Fruit fly (Drosophila melanogaster) whole organism, embryonic: ENCODE results near the gene CG17652.
A peak's percentile ranks its signal among the peaks of the same experiment; 100 is the strongest.

ENCODE experiments used
- Antp ChIP-seq: fragments of 200-800 bp; sonication (Bioruptor generic); optimal IDR thresholded peaks from 3 replicates; lab custom pipeline; 2016; ENCODE audit warnings: missing biosample characterization, missing genetic modification characterization
- CG10543 ChIP-seq: fragments of 200-800 bp; sonication (Bioruptor generic); optimal IDR thresholded peaks from 3 replicates; lab custom pipeline; 2017; ENCODE audit warnings: missing biosample characterization, mild to moderate bottlenecking, missing genetic modification characterization, moderate library complexity
- CG12769 ChIP-seq: fragments of 200-800 bp; sonication (Bioruptor generic); optimal IDR thresholded peaks from 2 replicates; lab custom pipeline; 2019; ENCODE audit warnings: missing biosample characterization, mild to moderate bottlenecking, missing genetic modification characterization, moderate library complexity
- CG13424 ChIP-seq: fragments of 200-800 bp; sonication (Bioruptor generic); optimal IDR thresholded peaks from 2 replicates; lab custom pipeline; 2019; ENCODE audit warnings: missing biosample characterization, mild to moderate bottlenecking, missing genetic modification characterization, moderate library complexity
- CG17829 ChIP-seq: fragments of 200-800 bp; optimal IDR thresholded peaks from 2 replicates; lab custom pipeline; 2019; ENCODE audit warnings: missing biosample characterization, mild to moderate bottlenecking, missing genetic modification characterization, moderate library complexity
- CG1792 ChIP-seq: fragments of 200-800 bp; sonication (Bioruptor generic); optimal IDR thresholded peaks from 2 replicates; lab custom pipeline; 2016; ENCODE audit warnings: missing biosample characterization, missing genetic modification characterization
- CG18764 ChIP-seq: fragments of 200-800 bp; sonication (Bioruptor generic); optimal IDR thresholded peaks from 3 replicates; lab custom pipeline; 2016; ENCODE audit warnings: missing biosample characterization, missing genetic modification characterization
- CG2120 ChIP-seq: fragments of 200-800 bp; sonication (Bioruptor generic); optimal IDR thresholded peaks from 3 replicates; lab custom pipeline; 2016; ENCODE audit warnings: missing biosample characterization, missing genetic modification characterization
- CG2202 ChIP-seq: fragments of 200-800 bp; sonication (Bioruptor generic); optimal IDR thresholded peaks from 2 replicates; lab custom pipeline; 2018; ENCODE audit warnings: missing biosample characterization, mild to moderate bottlenecking, missing genetic modification characterization
- CG30020 ChIP-seq: fragments of 200-800 bp; optimal IDR thresholded peaks from 2 replicates; lab custom pipeline; 2019; ENCODE audit warnings: missing biosample characterization, mild to moderate bottlenecking, missing genetic modification characterization, moderate library complexity
- CG30403 ChIP-seq: fragments of 200-800 bp; sonication (Bioruptor generic); optimal IDR thresholded peaks from 3 replicates; lab custom pipeline; 2016; ENCODE audit warnings: missing biosample characterization, missing genetic modification characterization
- CG30431 ChIP-seq: fragments of 200-800 bp; sonication (Bioruptor generic); optimal IDR thresholded peaks from 2 replicates; lab custom pipeline; 2017; ENCODE audit warnings: missing biosample characterization, missing genetic modification characterization
- CG34376 ChIP-seq: fragments of 200-800 bp; sonication (Bioruptor generic); optimal IDR thresholded peaks from 2 replicates; lab custom pipeline; 2018; ENCODE audit warnings: missing biosample characterization, mild to moderate bottlenecking, missing genetic modification characterization
- CG3847 ChIP-seq: fragments of 200-800 bp; sonication (Bioruptor generic); IDR thresholded peaks from 2 replicates; pipeline ENCODE4 v1.3.6; 2022; ENCODE audit warnings: missing biosample characterization, missing genetic modification characterization
- CG8290 ChIP-seq, 3 experiments: fragments of 200-800 bp; sonication (Bioruptor generic); optimal IDR thresholded peaks; 2 replicates each; lab custom pipeline; 2016 to 2019; ENCODE audit warnings: missing biosample characterization in 3 of 3, missing genetic modification characterization in 3 of 3, mild to moderate bottlenecking in 2 of 3, moderate library complexity in 1 of 3
- Dbx ChIP-seq: fragments of 200-800 bp; sonication (Bioruptor generic); IDR thresholded peaks from 3 replicates; pipeline ENCODE4 v1.3.6; 2022; ENCODE audit warnings: missing biosample characterization, missing genetic modification characterization
- Dip2 ChIP-seq: fragments of 200-800 bp; sonication (Bioruptor generic); IDR thresholded peaks from 2 replicates; pipeline ENCODE4 v1.3.6; 2022; ENCODE audit warnings: missing biosample characterization, missing genetic modification characterization
- Drgx ChIP-seq: fragments of 200-800 bp; sonication (Bioruptor generic); IDR thresholded peaks from 2 replicates; pipeline ENCODE4 v1.3.6; 2022; ENCODE audit warnings: missing biosample characterization, missing genetic modification characterization
- Ets65A ChIP-seq: fragments of 200-800 bp; sonication (Bioruptor generic); peaks from one replicate; lab custom pipeline; 2016; ENCODE audit warnings: missing biosample characterization, missing genetic modification characterization
- GATAe ChIP-seq: fragments of 200-800 bp; sonication (Bioruptor generic); conservative IDR thresholded peaks from 2 replicates; pipeline ENCODE4 v1.3.6; 2022; ENCODE audit warnings: missing biosample characterization, missing genetic modification characterization
- HHEX ChIP-seq: fragments of 200-800 bp; sonication (Bioruptor generic); optimal IDR thresholded peaks from 3 replicates; lab custom pipeline; 2017; ENCODE audit warnings: missing biosample characterization, mild to moderate bottlenecking, missing genetic modification characterization, missing genetic modification reagents
- Med ChIP-seq: fragments of 200-800 bp; sonication (Bioruptor generic); peaks from one replicate; lab custom pipeline; 2016; ENCODE audit warnings: missing biosample characterization, missing genetic modification characterization, mild to moderate bottlenecking, inconsistent platforms, moderate library complexity
- NFAT ChIP-seq: fragments of 200-800 bp; sonication (Bioruptor generic); IDR thresholded peaks from 2 replicates; pipeline ENCODE4 v1.3.6; 2022; ENCODE audit warnings: missing biosample characterization, missing genetic modification characterization
- Nf-YA ChIP-seq: fragments of 200-800 bp; sonication (Bioruptor generic); IDR thresholded peaks from 2 replicates; pipeline ENCODE4 v1.3.6; 2022; ENCODE audit warnings: missing biosample characterization, missing genetic modification characterization
- Nf-YC ChIP-seq: fragments of 200-800 bp; optimal IDR thresholded peaks from 3 replicates; lab custom pipeline; 2019; ENCODE audit warnings: missing biosample characterization, mild to moderate bottlenecking, missing genetic modification characterization, moderate library complexity
- Opbp ChIP-seq: fragments of 200-800 bp; sonication (Bioruptor generic); IDR thresholded peaks from 3 replicates; pipeline ENCODE4 v1.3.6; 2022; ENCODE audit warnings: missing biosample characterization, missing genetic modification characterization; ENCODE audit not compliant: partially characterized antibody
- Pdp1 ChIP-seq, 2 experiments: fragments of 200-800 bp; sonication (Bioruptor generic); optimal IDR thresholded peaks; 3 replicates each; lab custom pipeline; 2016; ENCODE audit warnings: missing biosample characterization in 2 of 2, missing genetic modification characterization in 2 of 2, mild to moderate bottlenecking in 1 of 2, moderate library complexity in 1 of 2
- Ptx1 ChIP-seq: fragments of 200-800 bp; sonication (Bioruptor generic); IDR thresholded peaks from 2 replicates; pipeline ENCODE4 v1.3.6; 2022; ENCODE audit warnings: missing biosample characterization, missing genetic modification characterization
- Sry-β ChIP-seq: fragments of 200-800 bp; sonication (Bioruptor generic); optimal IDR thresholded peaks from 2 replicates; lab custom pipeline; 2018; ENCODE audit warnings: missing biosample characterization, mild to moderate bottlenecking, missing genetic modification characterization, moderate library complexity
- ato ChIP-seq: fragments of 200-800 bp; sonication (Bioruptor generic); IDR thresholded peaks from 2 replicates; pipeline ENCODE4 v1.3.6; 2022; ENCODE audit warnings: missing biosample characterization, missing genetic modification characterization; ENCODE audit not compliant: partially characterized antibody
- chif ChIP-seq, 2 experiments: fragments of 200-800 bp; sonication (Bioruptor generic); optimal IDR thresholded peaks; 3 replicates each; lab custom pipeline; 2016; ENCODE audit warnings: missing biosample characterization in 2 of 2, missing genetic modification characterization in 2 of 2
- chinmo ChIP-seq: fragments of 200-800 bp; sonication (Bioruptor generic); IDR thresholded peaks from 4 replicates; pipeline ENCODE4 v1.3.6; 2022; ENCODE audit warnings: missing biosample characterization, missing genetic modification characterization; ENCODE audit not compliant: partially characterized antibody
- crol ChIP-seq: fragments of 200-800 bp; sonication (Bioruptor generic); IDR thresholded peaks from 2 replicates; pipeline ENCODE4 v1.3.6; 2022; ENCODE audit warnings: missing biosample characterization, missing genetic modification characterization
- cwo ChIP-seq: fragments of 200-800 bp; sonication (Bioruptor generic); optimal IDR thresholded peaks from 3 replicates; lab custom pipeline; 2017; ENCODE audit warnings: missing biosample characterization, missing genetic modification characterization, mild to moderate bottlenecking, moderate library complexity, missing genetic modification reagents
- ham ChIP-seq: fragments of 200-800 bp; sonication (Bioruptor generic); IDR thresholded peaks from 2 replicates; pipeline ENCODE4 v1.3.6; 2022; ENCODE audit warnings: missing biosample characterization, missing genetic modification characterization
- lab ChIP-seq: fragments of 200-800 bp; sonication (Bioruptor generic); optimal IDR thresholded peaks from 3 replicates; lab custom pipeline; 2017; ENCODE audit warnings: missing biosample characterization, missing genetic modification characterization, mild to moderate bottlenecking, moderate library complexity, missing genetic modification reagents
- lov ChIP-seq, 2 experiments: fragments of 200-800 bp in 1 of 2; fragments of >200 bp in 1 of 2; sonication (Bioruptor generic) in 1 of 2; IDR thresholded peaks in 1 of 2; optimal IDR thresholded peaks in 1 of 2; 2 replicates in 1 of 2; 3 replicates in 1 of 2; pipeline versions ENCODE4 v1.3.6 to Lab custom; 2017 to 2022; ENCODE audit warnings: missing biosample characterization in 1 of 2, missing genetic modification characterization in 1 of 2
- mirr ChIP-seq: fragments of 200-800 bp; sonication (Bioruptor generic); optimal IDR thresholded peaks from 3 replicates; lab custom pipeline; 2018; ENCODE audit warnings: missing biosample characterization, mild to moderate bottlenecking, missing genetic modification characterization
- nerfin-2 ChIP-seq: fragments of 200-800 bp; sonication (Bioruptor generic); IDR thresholded peaks from 2 replicates; pipeline ENCODE4 v1.3.6; 2022; ENCODE audit warnings: missing biosample characterization, missing genetic modification characterization; ENCODE audit not compliant: partially characterized antibody
- nom ChIP-seq: fragments of 200-800 bp; sonication (Bioruptor generic); optimal IDR thresholded peaks from 2 replicates; lab custom pipeline; 2017; ENCODE audit warnings: missing biosample characterization, missing genetic modification characterization, mild to moderate bottlenecking, moderate library complexity, missing genetic modification reagents
- pan ChIP-seq, 4 experiments: fragments of >200 bp in 3 of 4; fragments of 200-800 bp in 1 of 4; sonication (Bioruptor generic) in 1 of 4; optimal IDR thresholded peaks in 3 of 4; IDR thresholded peaks in 1 of 4; 2 replicates each; pipeline versions ENCODE4 v1.3.6 to Lab custom; 2017 to 2022; ENCODE audit warnings: missing biosample characterization in 2 of 4, missing genetic modification characterization in 2 of 4, mixed read lengths in 1 of 4
- pnt ChIP-seq: fragments of 200-800 bp; sonication (Bioruptor generic); optimal IDR thresholded peaks from 3 replicates; lab custom pipeline; 2016; ENCODE audit warnings: missing biosample characterization, missing genetic modification characterization
- slp2 ChIP-seq: fragments of 200-800 bp; sonication (Bioruptor generic); optimal IDR thresholded peaks from 2 replicates; lab custom pipeline; 2016; ENCODE audit warnings: missing biosample characterization, missing genetic modification characterization
- sr ChIP-seq: fragments of 200-800 bp; sonication (Bioruptor generic); IDR thresholded peaks from 3 replicates; pipeline ENCODE4 v1.3.6; 2022; ENCODE audit warnings: missing biosample characterization, missing genetic modification characterization
- stc ChIP-seq: fragments of 200-800 bp; sonication (Bioruptor generic); IDR thresholded peaks from 2 replicates; pipeline ENCODE4 v1.3.6; 2022; ENCODE audit warnings: missing biosample characterization, missing genetic modification characterization
- twi ChIP-seq: fragments of 200-800 bp; optimal IDR thresholded peaks from 2 replicates; lab custom pipeline; 2019; ENCODE audit warnings: missing biosample characterization, mild to moderate bottlenecking, missing genetic modification characterization, moderate library complexity

CG17652 gene

DNA sequence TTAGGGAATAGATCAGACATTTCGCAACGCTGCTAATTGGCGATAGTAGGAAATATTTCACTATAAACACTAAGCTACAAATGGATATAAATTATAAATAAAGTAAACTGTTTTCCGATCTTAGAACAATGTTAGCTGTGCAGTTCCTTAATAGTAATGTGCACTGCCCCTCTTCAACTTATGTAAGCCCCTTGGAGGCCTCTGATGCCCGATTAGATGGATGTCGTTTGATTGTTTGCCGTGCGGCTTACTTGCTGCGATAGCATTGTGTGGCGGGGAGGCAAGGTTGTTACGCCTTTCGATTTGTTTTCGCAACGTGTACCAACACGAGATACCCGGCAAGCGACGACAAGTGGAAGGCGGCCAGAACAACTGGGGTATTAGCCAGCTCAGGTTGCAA lies 9.9 kb downstream of the CG17652 start:
- no peak for TF ChIP-seq Ptx1 (GFP tag; lab: Robert Waterston, UW)
- TF ChIP-seq Pdp1 (GFP tag; optimal IDR thresholded peaks at IDR 0.05; lab: Kevin White, UChicago) = peak in 1 of 2 experiments; percentile 36
- TF ChIP-seq Antp (GFP tag; lab: Kevin White, UChicago) = no peak
- no peak for TF ChIP-seq Sry-β (GFP tag; lab: Kevin White, UChicago)
- TF ChIP-seq twi (tag; lab: Kevin White, UChicago) = no peak
- TF ChIP-seq Med (GFP tag; lab: Kevin White, UChicago) = peak; percentile 7
- peak; percentile 15 for TF ChIP-seq Ets65A (GFP tag; lab: Kevin White, UChicago)
- no peak for TF ChIP-seq nom
- TF ChIP-seq ham (GFP tag; lab: Robert Waterston, UW) = no peak
- no peak for TF ChIP-seq Drgx (GFP tag; lab: Robert Waterston, UW)
- TF ChIP-seq sr = no peak
- no peak for TF ChIP-seq CG18764
- no peak for TF ChIP-seq Dip2 (GFP tag; lab: Robert Waterston, UW)
- no peak for TF ChIP-seq ato
- 0 out of 2 replicates have a peak, but pooled peaks have one; percentile 10 for TF ChIP-seq stc (GFP tag; lab: Robert Waterston, UW)

DNA sequence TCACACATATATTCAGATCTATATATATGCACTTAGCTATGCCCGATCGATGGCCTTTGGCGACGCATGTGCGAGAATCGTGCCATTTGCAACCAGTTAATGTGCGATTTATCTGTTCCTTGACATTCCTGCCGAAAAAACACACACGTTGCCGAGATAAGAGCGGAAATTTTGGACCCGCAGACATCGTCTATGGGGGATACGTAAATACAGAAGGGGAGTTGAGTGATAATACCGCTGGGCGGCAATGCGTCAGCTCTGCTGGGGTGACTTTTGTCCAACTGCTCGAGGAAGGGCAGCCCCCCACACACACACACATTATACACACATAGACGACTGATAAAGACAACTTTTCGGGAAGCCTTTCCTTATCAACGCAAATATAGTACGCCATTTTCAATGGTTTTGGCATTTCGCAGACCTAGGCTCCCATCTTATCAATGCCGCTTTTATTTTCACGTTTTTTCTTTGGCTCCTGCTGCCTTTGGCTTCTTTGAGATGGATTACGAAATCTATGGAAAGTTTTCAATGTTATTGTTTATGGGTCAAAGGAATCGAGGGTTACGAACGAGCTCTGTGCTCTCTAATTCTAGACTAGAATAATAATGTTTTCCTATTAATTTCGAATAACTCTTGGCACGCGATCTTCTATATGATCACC lies 11.2 kb downstream of the CG17652 start:
- no peak for TF ChIP-seq CG30020 (tag; lab: Kevin White, UChicago)
- peak; percentile 35 for TF ChIP-seq lab (GFP tag; lab: Kevin White, UChicago)
- TF ChIP-seq pan (optimal IDR thresholded peaks at IDR 0.05; lab: Kevin White, UChicago) = no peak
- TF ChIP-seq pan (GFP tag; optimal IDR thresholded peaks at IDR 0.05 in 1 of 2, IDR thresholded peaks at IDR 0.05 in 1 of 2) = no peak
- no peak for TF ChIP-seq CG13424 (tag; lab: Kevin White, UChicago)
- peak; percentile 44 for TF ChIP-seq mirr
- peak; percentile 72 for TF ChIP-seq GATAe
- 0 out of 3 replicates have a peak, but pooled peaks have one; percentile 10 for TF ChIP-seq Dbx (GFP tag; lab: Robert Waterston, UW)
- peak; percentile 47; the same call in 1 of the 2 replicates for TF ChIP-seq NFAT (GFP tag; lab: Robert Waterston, UW)
- no peak for TF ChIP-seq lov (optimal IDR thresholded peaks at IDR 0.05; lab: Kevin White, UChicago)
- TF ChIP-seq lov (GFP tag; IDR thresholded peaks at IDR 0.05; lab: Robert Waterston, UW) = 0 out of 3 replicates have a peak, but pooled peaks have one; percentile 36
- no peak for TF ChIP-seq Nf-YC (tag; lab: Kevin White, UChicago)
- peak; percentile 69 for TF ChIP-seq Med (GFP tag; lab: Kevin White, UChicago)
- no peak for TF ChIP-seq chif (GFP tag; optimal IDR thresholded peaks at IDR 0.05; lab: Kevin White, UChicago)
- TF ChIP-seq cwo = peak; percentile 81
- peak; percentile 51 for TF ChIP-seq CG12769 (tag; lab: Kevin White, UChicago)
- TF ChIP-seq nerfin-2 (GFP tag; lab: Robert Waterston, UW) = no peak
- TF ChIP-seq slp2 (GFP tag; lab: Kevin White, UChicago) = no peak
- TF ChIP-seq CG2120 = no peak
- TF ChIP-seq CG30431 (GFP tag; lab: Kevin White, UChicago) = no peak
- TF ChIP-seq crol (GFP tag; lab: Robert Waterston, UW) = peak; percentile 26; the same call in 1 of the 2 replicates
- no peak for TF ChIP-seq HHEX
- no peak for TF ChIP-seq Nf-YA (GFP tag; lab: Robert Waterston, UW)
- TF ChIP-seq CG8290 (GFP tag; optimal IDR thresholded peaks at IDR 0.05; lab: Kevin White, UChicago) = peak; percentile 1
- TF ChIP-seq CG8290 (tag; optimal IDR thresholded peaks at IDR 0.05; lab: Kevin White, UChicago) = no peak
- TF ChIP-seq CG17829 (tag; lab: Kevin White, UChicago) = no peak
- TF ChIP-seq Opbp = no peak
- no peak for TF ChIP-seq CG1792 (GFP tag; lab: Kevin White, UChicago)
- no peak for TF ChIP-seq pnt
- peak in 1 of 2 experiments; percentile 4 for TF ChIP-seq Pdp1 (GFP tag; optimal IDR thresholded peaks at IDR 0.05; lab: Kevin White, UChicago)
- no peak for TF ChIP-seq CG3847
- no peak for TF ChIP-seq CG2202 (tag; lab: Kevin White, UChicago)
- TF ChIP-seq CG30403 (GFP tag; lab: Kevin White, UChicago) = no peak
- TF ChIP-seq Ptx1 (GFP tag; lab: Robert Waterston, UW) = no peak
- TF ChIP-seq CG34376 (GFP tag; lab: Kevin White, UChicago) = peak; percentile 72
- TF ChIP-seq chinmo (GFP tag; lab: Robert Waterston, UW) = 0 out of 4 replicates have a peak, but pooled peaks have one; percentile 33
- peak; percentile 34 for TF ChIP-seq CG10543 (GFP tag; lab: Kevin White, UChicago)
